Worm (Caenorhabditis elegans): ENCODE results near the gene dod-19.
A peak's percentile ranks its signal among the peaks of the same experiment; 100 is the strongest.

dod-19 gene

ce11 chrV:380186-380585, 34.4 kb downstream of the dod-19 start, which contains the start of gene mltn-8:
mltn-8 (minus strand) TSS chrV:380286.
- no peak for TF ChIP-seq nhr-237 (tag; optimal IDR thresholded peaks at IDR 0.05)
- TF ChIP-seq jun-1 (tag; optimal IDR thresholded peaks at IDR 0.05): no peak
- no peak for TF ChIP-seq ceh-82 (tag; optimal IDR thresholded peaks at IDR 0.05)
- TF ChIP-seq nhr-42 (GFP tag; IDR thresholded peaks at IDR 0.05): no peak

- no peak for TF ChIP-seq lsy-2 (tag; optimal IDR thresholded peaks at IDR 0.05)
- peak; percentile 63 for TF ChIP-seq nhr-28 (tag; optimal IDR thresholded peaks at IDR 0.05)
- TF ChIP-seq nhr-48 (tag; optimal IDR thresholded peaks at IDR 0.05): peak; percentile 31
- TF ChIP-seq daf-16 (GFP tag; optimal IDR thresholded peaks at IDR 0.05): no peak
- TF ChIP-seq daf-16 (tag; optimal IDR thresholded peaks at IDR 0.05): no peak
- TF ChIP-seq tra-1 (GFP tag; IDR thresholded peaks at IDR 0.05): 0 out of 2 replicates have a peak, but pooled peaks have one; percentile 28
- peak; percentile 31 for TF ChIP-seq dmd-6 (GFP tag; IDR thresholded peaks at IDR 0.05)
- TF ChIP-seq unc-130 (GFP tag; optimal IDR thresholded peaks at IDR 0.05): no peak
- TF ChIP-seq ceh-32 (tag; optimal IDR thresholded peaks at IDR 0.05; ENCODE audit: poor library complexity): no peak
- peak; percentile 14 for TF ChIP-seq hlh-11 (tag; optimal IDR thresholded peaks at IDR 0.05)
- TF ChIP-seq mdl-1 (tag; optimal IDR thresholded peaks at IDR 0.05): peak in 1 of 2 experiments; percentile 22
- peak; percentile 19 for TF ChIP-seq mxl-3 (GFP tag; optimal IDR thresholded peaks at IDR 0.05)
- no peak for TF ChIP-seq mes-2 (tag; optimal IDR thresholded peaks at IDR 0.05; ENCODE audit: poor library complexity, severe bottlenecking)
- TF ChIP-seq hlh-30 (tag; optimal IDR thresholded peaks at IDR 0.05; ENCODE audit: insufficient read depth): peak; percentile 29
Observed at ce11 chrV:378231-378630, 36.3 kb downstream of the dod-19 start.

DNA sequence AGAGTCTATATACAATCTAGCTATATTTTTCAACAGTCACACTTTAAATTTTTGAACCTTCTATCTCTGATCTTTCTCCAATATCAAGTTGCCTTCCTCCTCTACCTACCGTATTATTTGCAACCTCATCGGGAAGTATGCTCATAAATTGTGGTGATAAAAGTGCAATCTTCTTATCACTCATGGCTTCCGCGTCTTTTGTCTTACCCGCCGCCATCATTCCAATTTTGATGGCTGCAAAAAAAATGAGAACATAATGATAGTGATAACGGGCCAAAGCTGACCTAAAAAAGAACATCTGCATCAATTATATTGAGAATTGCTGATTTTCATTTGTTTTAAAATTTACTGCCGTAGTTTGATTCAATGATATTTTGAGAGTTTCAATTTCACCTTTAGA, 37.8 kb downstream of the dod-19 start:
- TF ChIP-seq dmd-6 (GFP tag; IDR thresholded peaks at IDR 0.05) (peak; percentile 19; the same call in 1 of the 2 replicates), pqm-1 (tag; optimal IDR thresholded peaks at IDR 0.05) (peak; percentile 68), unc-62 (GFP tag; optimal IDR thresholded peaks at IDR 0.05 in 1 of 2) (no peak), unc-62 (tag; optimal IDR thresholded peaks at IDR 0.05) (no peak), zag-1 (tag; optimal IDR thresholded peaks at IDR 0.05) (no peak)

DNA sequence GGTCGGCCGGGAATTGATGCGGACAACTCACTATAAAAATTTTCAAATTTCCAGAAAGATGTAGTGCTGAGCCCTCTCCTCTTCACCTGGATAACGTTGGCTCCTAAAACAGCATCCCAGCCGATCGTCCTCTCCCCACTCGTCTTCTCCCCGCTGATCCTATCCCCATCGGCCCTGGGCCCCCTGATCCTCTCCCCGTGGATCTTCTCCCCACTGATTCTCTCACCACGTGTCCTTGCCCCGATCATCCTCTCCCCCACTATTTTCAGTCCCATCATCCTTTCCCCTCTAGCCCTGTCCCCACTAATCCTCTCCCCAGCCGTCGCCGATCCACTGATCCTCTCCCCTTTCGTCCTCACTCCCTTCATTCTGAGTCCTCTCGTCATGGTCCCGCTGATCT, 41.4 kb downstream of the dod-19 start:
- TF ChIP-seq pha-4 (GFP tag; IDR thresholded peaks at IDR 0.05): no peak
- no peak for TF ChIP-seq pha-4 (tag; optimal IDR thresholded peaks at IDR 0.05)
- TF ChIP-seq set-16 (GFP tag; IDR thresholded peaks at IDR 0.05): peak; percentile 81
- peak in 1 of 2 experiments; percentile 22 for TF ChIP-seq unc-62 (GFP tag; optimal IDR thresholded peaks at IDR 0.05 in 1 of 2)
- TF ChIP-seq unc-62 (tag; optimal IDR thresholded peaks at IDR 0.05): no peak
- no peak for TF ChIP-seq sdz-12 (GFP tag; optimal IDR thresholded peaks at IDR 0.05)

DNA sequence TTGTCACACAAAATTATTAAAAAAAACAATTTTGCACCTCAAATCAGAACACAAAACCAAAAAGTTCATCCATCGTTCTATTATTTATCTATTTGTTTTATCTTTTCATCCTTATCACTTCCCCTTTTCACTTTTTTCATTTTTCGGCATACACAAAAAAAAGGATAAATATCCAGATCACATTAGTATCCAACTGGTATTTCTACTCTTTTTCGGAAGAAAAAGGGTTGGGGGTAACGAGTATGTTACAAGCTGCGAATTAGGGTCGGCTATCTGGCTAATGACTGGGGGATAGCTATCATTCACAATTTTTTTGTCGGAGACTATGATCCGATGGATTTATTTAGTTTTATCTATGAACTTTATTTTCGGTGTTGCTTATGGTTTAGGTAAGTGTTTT, 44.5 kb downstream of the dod-19 start, which contains the start of gene mltn-7:
Gene mltn-7, plus strand, starts transcription at position 301 of the 400 bp plus-strand sequence.
- TF ChIP-seq ceh-28 (tag; optimal IDR thresholded peaks at IDR 0.05) (no peak), hlh-30 (tag; optimal IDR thresholded peaks at IDR 0.05; ENCODE audit: insufficient read depth) (no peak), mxl-2 (GFP tag; conservative IDR thresholded peaks at IDR 0.05) (no peak), fkh-10 (GFP tag; optimal IDR thresholded peaks at IDR 0.05) (no peak), spr-1 (tag; optimal IDR thresholded peaks at IDR 0.05) (no peak), Y75B8A.6 (GFP tag; IDR thresholded peaks at IDR 0.05) (no peak), nhr-6 (tag; optimal IDR thresholded peaks at IDR 0.05) (no peak), snpc-1.2 (GFP tag; IDR thresholded peaks at IDR 0.05) (no peak), ceh-44 (GFP tag; IDR thresholded peaks at IDR 0.05) (no peak), jun-1 (tag; optimal IDR thresholded peaks at IDR 0.05) (no peak), nhr-102 (tag; optimal IDR thresholded peaks at IDR 0.05) (no peak), F44E2.7 (GFP tag; IDR thresholded peaks at IDR 0.05) (no peak), dmd-8 (GFP tag; IDR thresholded peaks at IDR 0.05) (no peak), aly-2 (tag; optimal IDR thresholded peaks at IDR 0.05) (no peak), lin-29 (GFP tag; IDR thresholded peaks at IDR 0.05) (no peak)

All from whole organism, L4 larva.